Worm (Caenorhabditis elegans): ENCODE measurements around the gene col-167.
A peak's percentile ranks its signal among the peaks of the same experiment; 100 is the strongest.

The col-167 gene

DNA sequence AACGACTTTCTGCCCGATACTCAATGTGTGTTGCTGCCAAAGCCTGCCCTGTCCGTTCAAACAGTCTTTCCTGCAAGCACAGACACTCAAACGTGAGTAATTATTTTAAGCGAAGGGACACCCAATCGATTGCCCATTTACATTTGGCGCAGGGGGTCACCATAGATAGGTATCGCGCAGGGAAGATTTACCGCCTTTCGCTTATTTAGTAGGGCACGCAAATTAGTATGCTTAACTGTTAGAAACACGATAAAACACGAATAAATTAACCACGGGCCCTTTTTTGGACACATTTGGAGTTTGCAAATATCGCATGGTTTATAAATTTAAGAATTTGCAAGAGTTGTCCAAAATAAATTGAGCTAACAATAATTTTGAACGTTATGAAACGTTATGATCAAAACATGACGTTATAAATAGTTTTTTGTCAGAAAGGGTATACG, 26.9 kb upstream of the col-167 start:
- peak; percentile 99 for TF ChIP-seq tbx-2 (tag; optimal IDR thresholded peaks at IDR 0.05)
- TF ChIP-seq nhr-67 (tag; optimal IDR thresholded peaks at IDR 0.05) = peak; percentile 53
- peak; percentile 98 for TF ChIP-seq skn-1 (tag; optimal IDR thresholded peaks at IDR 0.05)
- TF ChIP-seq daf-12 (tag; optimal IDR thresholded peaks at IDR 0.05) = peak; percentile 96
- TF ChIP-seq elt-2 (tag; optimal IDR thresholded peaks at IDR 0.05) = peak; percentile 88
- TF ChIP-seq mdl-1 (tag; optimal IDR thresholded peaks at IDR 0.05) = peak; percentile 85
- TF ChIP-seq fkh-10 (GFP tag; optimal IDR thresholded peaks at IDR 0.05) = peak; percentile 100
- TF ChIP-seq unc-62 (GFP tag; optimal IDR thresholded peaks at IDR 0.05) = peak; percentile 97
- TF ChIP-seq ceh-16 (tag; optimal IDR thresholded peaks at IDR 0.05) = peak; percentile 84
- peak; percentile 76 for TF ChIP-seq ceh-9 (tag; optimal IDR thresholded peaks at IDR 0.05)
- peak; percentile 92 for TF ChIP-seq ztf-4 (tag; optimal IDR thresholded peaks at IDR 0.05)
- peak; percentile 100 for TF ChIP-seq nhr-77 (tag; optimal IDR thresholded peaks at IDR 0.05)
- TF ChIP-seq hmg-11 (tag; optimal IDR thresholded peaks at IDR 0.05) = peak; percentile 98
- TF ChIP-seq sea-2 (GFP tag; optimal IDR thresholded peaks at IDR 0.05) = no peak
- TF ChIP-seq nhr-23 (tag; optimal IDR thresholded peaks at IDR 0.05) = peak; percentile 100
- TF ChIP-seq ZK546.5 (tag; optimal IDR thresholded peaks at IDR 0.05) = peak; percentile 69
- peak; percentile 99 for TF ChIP-seq egl-5 (tag; optimal IDR thresholded peaks at IDR 0.05)
- TF ChIP-seq zag-1 (tag; optimal IDR thresholded peaks at IDR 0.05) = peak; percentile 98
- peak; percentile 100 for TF ChIP-seq nhr-25 (tag; optimal IDR thresholded peaks at IDR 0.05)
- TF ChIP-seq pha-4 (tag; optimal IDR thresholded peaks at IDR 0.05) = peak; percentile 98
- TF ChIP-seq aly-2 (tag; optimal IDR thresholded peaks at IDR 0.05) = peak; percentile 98
- TF ChIP-seq R02D3.7 (tag; optimal IDR thresholded peaks at IDR 0.05) = peak; percentile 95
- peak; percentile 91 for TF ChIP-seq snpc-4 (tag; optimal IDR thresholded peaks at IDR 0.05)
- TF ChIP-seq nhr-28 (tag; optimal IDR thresholded peaks at IDR 0.05) = peak; percentile 93
- peak; percentile 90 for TF ChIP-seq elt-1 (tag; optimal IDR thresholded peaks at IDR 0.05)
- peak; percentile 4 to 81 for TF ChIP-seq eor-1 (tag; optimal IDR thresholded peaks at IDR 0.05)
- peak; percentile 97 for TF ChIP-seq fkh-2 (tag; optimal IDR thresholded peaks at IDR 0.05)
- peak; percentile 100 for TF ChIP-seq lin-39 (tag; optimal IDR thresholded peaks at IDR 0.05)
- TF ChIP-seq pqm-1 (tag; optimal IDR thresholded peaks at IDR 0.05) = peak; percentile 91
- TF ChIP-seq fos-1 (tag; optimal IDR thresholded peaks at IDR 0.05) = peak; percentile 96
- TF ChIP-seq lin-15B (tag; optimal IDR thresholded peaks at IDR 0.05) = peak; percentile 37
- TF ChIP-seq mml-1 (tag; optimal IDR thresholded peaks at IDR 0.05) = no peak
- peak; percentile 89 for TF ChIP-seq egl-27 (tag; optimal IDR thresholded peaks at IDR 0.05)
- no peak for TF ChIP-seq ama-1 (optimal IDR thresholded peaks at IDR 0.05)
- peak; percentile 49 for TF ChIP-seq nhr-12 (tag; optimal IDR thresholded peaks at IDR 0.05)
- TF ChIP-seq ceh-28 (tag; optimal IDR thresholded peaks at IDR 0.05) = peak; percentile 99
- TF ChIP-seq nhr-43 (tag; optimal IDR thresholded peaks at IDR 0.05; ENCODE audit: poor library complexity, severe bottlenecking) = peak; percentile 99
- peak; percentile 94 to 99 (median 97) for TF ChIP-seq elt-3 (tag; optimal IDR thresholded peaks at IDR 0.05)
- TF ChIP-seq nhr-11 (tag; optimal IDR thresholded peaks at IDR 0.05) = peak; percentile 99
- peak; percentile 97 for TF ChIP-seq nfya-1 (tag; optimal IDR thresholded peaks at IDR 0.05; ENCODE audit: insufficient read depth)
- peak; percentile 98 for TF ChIP-seq ceh-82 (tag; optimal IDR thresholded peaks at IDR 0.05)
- peak; percentile 82 for TF ChIP-seq ztf-11 (tag; optimal IDR thresholded peaks at IDR 0.05)
- peak; percentile 89 for TF ChIP-seq nhr-237 (tag; optimal IDR thresholded peaks at IDR 0.05)
- peak; percentile 82 for TF ChIP-seq nhr-76 (tag; optimal IDR thresholded peaks at IDR 0.05)
- TF ChIP-seq jun-1 (tag; optimal IDR thresholded peaks at IDR 0.05) = peak; percentile 100
- TF ChIP-seq unc-39 (tag; optimal IDR thresholded peaks at IDR 0.05) = peak; percentile 77
- peak; percentile 98 for TF ChIP-seq lsy-12 (tag; optimal IDR thresholded peaks at IDR 0.05)
